Fruit fly (Drosophila melanogaster): ENCODE measurements around the gene CG46394.

CG46394 gene

DNA sequence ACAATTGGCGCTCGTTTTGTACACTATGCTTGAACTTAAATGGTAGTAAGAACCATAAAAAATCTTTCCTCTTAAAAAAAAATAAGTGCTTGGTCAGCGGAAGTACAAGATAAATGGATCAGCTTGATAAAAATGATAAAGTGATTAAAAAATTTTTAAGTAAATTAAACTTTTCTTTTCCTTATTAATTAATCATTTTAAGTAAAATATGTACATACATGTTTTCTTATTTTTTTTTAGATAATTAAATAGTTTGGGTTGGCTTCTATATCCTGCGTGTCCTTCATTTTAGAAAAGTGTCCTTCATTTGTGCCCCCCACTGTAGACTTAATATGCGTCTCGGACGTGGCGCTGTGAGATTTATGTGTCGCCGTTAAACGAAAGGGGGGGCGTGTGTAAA, 43.5 kb upstream of the CG46394 start (continued):
- TF ChIP-seq scrt (GFP tag; optimal IDR thresholded peaks at IDR 0.05) (peak; percentile 7), TFAM (GFP tag; optimal IDR thresholded peaks at IDR 0.05) (no peak), D19B (GFP tag; optimal IDR thresholded peaks at IDR 0.05) (peak; percentile 7), jigr1 (GFP tag; IDR thresholded peaks at IDR 0.05) (no peak), CG2712 (tag; optimal IDR thresholded peaks at IDR 0.05) (peak; percentile 11), eve (GFP tag; optimal IDR thresholded peaks at IDR 0.05) (peak in 1 of 2 experiments; percentile 38), Med (GFP tag) (no peak), CG12071 (GFP tag; optimal IDR thresholded peaks at IDR 0.05) (no peak), CG2120 (GFP tag; optimal IDR thresholded peaks at IDR 0.05) (peak; percentile 47), H2.0 (GFP tag; IDR thresholded peaks at IDR 0.05) (no peak), Sox102F (GFP tag; optimal IDR thresholded peaks at IDR 0.05) (peak; percentile 30), emc (GFP tag; optimal IDR thresholded peaks at IDR 0.05) (no peak), CG8388 (GFP tag; optimal IDR thresholded peaks at IDR 0.05) (peak; percentile 24), gem (tag; optimal IDR thresholded peaks at IDR 0.05) (peak; percentile 67), CG18599 (GFP tag; optimal IDR thresholded peaks at IDR 0.05) (peak; percentile 46), tll (GFP tag; optimal IDR thresholded peaks at IDR 0.05) (no peak), Doc3 (GFP tag; IDR thresholded peaks at IDR 0.05; ENCODE audit: partially characterized antibody) (no peak), B-H2 (GFP tag; optimal IDR thresholded peaks at IDR 0.05) (no peak), nerfin-1 (tag; optimal IDR thresholded peaks at IDR 0.05) (no peak), E2f2 (GFP tag; IDR thresholded peaks at IDR 0.05) (no peak), Dek (tag; optimal IDR thresholded peaks at IDR 0.05) (peak; percentile 51), Hsf (GFP tag; optimal IDR thresholded peaks at IDR 0.05) (no peak), knrl (GFP tag; IDR thresholded peaks at IDR 0.05; ENCODE audit: partially characterized antibody) (no peak), CG10543 (GFP tag; optimal IDR thresholded peaks at IDR 0.05) (no peak), vfl (GFP tag; optimal IDR thresholded peaks at IDR 0.05) (peak; percentile 33), MESR4 (GFP tag; optimal IDR thresholded peaks at IDR 0.05) (no peak), CG31441 (GFP tag; IDR thresholded peaks at IDR 0.05) (peak; percentile 31; the same call in 1 of the 2 replicates), Max (GFP tag; optimal IDR thresholded peaks at IDR 0.05) (no peak), CG16863 (GFP tag; optimal IDR thresholded peaks at IDR 0.05) (no peak), caup (GFP tag; optimal IDR thresholded peaks at IDR 0.05; ENCODE audit: severe bottlenecking) (peak; percentile 41), row (GFP tag; IDR thresholded peaks at IDR 0.05) (peak; percentile 15; the same call in 1 of the 3 replicates), CG5245 (GFP tag; optimal IDR thresholded peaks at IDR 0.05) (no peak), Rfx (GFP tag; IDR thresholded peaks at IDR 0.05) (peak; percentile 38; the same call in 1 of the 2 replicates), da (GFP tag; optimal IDR thresholded peaks at IDR 0.05) (no peak), Nf-YA (GFP tag; IDR thresholded peaks at IDR 0.05) (no peak), Dad (GFP tag; optimal IDR thresholded peaks at IDR 0.05) (no peak), Mes4 (GFP tag; optimal IDR thresholded peaks at IDR 0.05) (no peak), CoRest (tag; optimal IDR thresholded peaks at IDR 0.05) (peak; percentile 37), CG13296 (GFP tag; optimal IDR thresholded peaks at IDR 0.05) (no peak), Meics (GFP tag; optimal IDR thresholded peaks at IDR 0.05) (peak; percentile 66), Atf6 (GFP tag; IDR thresholded peaks at IDR 0.05) (0 out of 2 replicates have a peak, but pooled peaks have one; percentile 33), Nf-YB (GFP tag; optimal IDR thresholded peaks at IDR 0.05) (no peak), fd96Cb (tag; optimal IDR thresholded peaks at IDR 0.05) (no peak), odd (GFP tag; optimal IDR thresholded peaks at IDR 0.05) (no peak), Abd-B (GFP tag; optimal IDR thresholded peaks at IDR 0.05) (no peak), stc (GFP tag; IDR thresholded peaks at IDR 0.05) (no peak), kah (GFP tag; optimal IDR thresholded peaks at IDR 0.05) (no peak), BEAF-32 (GFP tag; optimal IDR thresholded peaks at IDR 0.05) (no peak), CG33557 (GFP tag; optimal IDR thresholded peaks at IDR 0.05) (no peak), gro (GFP tag; optimal IDR thresholded peaks at IDR 0.05) (no peak)

All from whole organism, embryonic.